Fruit fly (Drosophila melanogaster): ENCODE results near the gene CG31036.

DNA sequence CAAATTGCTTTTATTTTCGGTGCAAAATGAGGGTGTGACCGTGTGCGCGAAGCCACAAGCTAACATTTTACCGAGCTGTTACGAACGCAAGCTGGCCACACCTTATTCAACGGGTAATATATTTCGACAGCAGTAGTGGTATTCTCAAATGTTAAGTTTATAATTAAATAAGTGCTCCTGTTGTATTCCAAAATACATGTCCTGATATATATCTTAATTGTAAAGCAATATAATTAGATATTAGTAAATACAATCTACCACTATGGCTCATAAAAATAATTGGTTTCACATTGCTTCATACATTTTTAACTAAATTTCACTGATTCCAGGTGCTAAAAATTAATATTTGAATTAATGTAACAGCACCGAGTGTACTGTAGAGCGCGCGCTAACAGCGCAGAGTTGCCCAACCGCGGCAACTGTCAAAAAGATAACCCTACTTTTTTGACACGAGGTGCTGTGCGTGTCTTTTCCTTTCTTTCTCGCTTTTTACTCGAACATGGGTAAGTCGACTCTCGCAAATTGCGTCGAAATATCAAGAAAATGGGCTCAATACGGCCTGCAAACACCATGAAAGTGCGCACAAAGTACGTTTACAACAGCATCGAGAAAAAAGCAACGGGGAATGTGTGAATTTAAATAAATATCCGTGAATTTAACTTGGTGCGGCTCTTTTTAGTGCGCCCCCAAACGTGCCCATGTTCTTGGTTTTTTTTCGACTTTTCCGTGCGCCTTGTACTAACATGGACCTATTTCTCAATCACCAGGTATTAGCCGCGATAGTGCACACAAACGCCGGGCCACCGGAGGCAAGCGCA, 46.3 kb upstream of the CG31036 start, which contains the start of the genes CG15514 and RpS8:
- TF ChIP-seq pan (optimal IDR thresholded peaks at IDR 0.05) (no peak), Dif (GFP tag; optimal IDR thresholded peaks at IDR 0.05; ENCODE audit: partially characterized antibody) (no peak), br (GFP tag; optimal IDR thresholded peaks at IDR 0.05) (peak; percentile 26), sage (GFP tag; optimal IDR thresholded peaks at IDR 0.05) (no peak), Myc (optimal IDR thresholded peaks at IDR 0.05) (peak; percentile 76), psq (GFP tag; optimal IDR thresholded peaks at IDR 0.05) (peak; percentile 44)
